Fruit fly (Drosophila melanogaster) whole organism, embryonic: Measurements from ENCODE around the gene Schip1.

Experiments used
- Adf1 ChIP-seq: fragments of 200-800 bp; sonication (Bioruptor generic); IDR thresholded peaks from 2 replicates; pipeline ENCODE4 v1.3.6; 2022; ENCODE audit warnings: missing biosample characterization, missing genetic modification characterization
- Atf3 ChIP-seq: fragments of 200-800 bp; sonication (Bioruptor generic); optimal IDR thresholded peaks from 3 replicates; lab custom pipeline; 2016; ENCODE audit warnings: missing biosample characterization, missing genetic modification characterization
- CG10565 ChIP-seq: fragments of 200-800 bp; sonication (Bioruptor generic); optimal IDR thresholded peaks from 3 replicates; lab custom pipeline; 2016; ENCODE audit warnings: missing biosample characterization, mild to moderate bottlenecking, missing genetic modification characterization
- CG11456 ChIP-seq: fragments of 200-800 bp; sonication (Bioruptor generic); IDR thresholded peaks from 3 replicates; pipeline ENCODE4 v1.3.6; 2022; ENCODE audit warnings: missing biosample characterization, missing genetic modification characterization
- CG12236 ChIP-seq: fragments of 200-800 bp; sonication (Bioruptor generic); optimal IDR thresholded peaks from 2 replicates; lab custom pipeline; 2016; ENCODE audit warnings: missing biosample characterization, missing genetic modification characterization
- CG12299 ChIP-seq: fragments of 200-800 bp; sonication (Bioruptor generic); optimal IDR thresholded peaks from 2 replicates; lab custom pipeline; 2018; ENCODE audit warnings: missing biosample characterization, mild to moderate bottlenecking, missing genetic modification characterization
- CG12744 ChIP-seq: fragments of 200-800 bp; sonication (Bioruptor generic); optimal IDR thresholded peaks from 2 replicates; lab custom pipeline; 2016; ENCODE audit warnings: missing biosample characterization, missing genetic modification characterization
- CG13775 ChIP-seq: fragments of 200-800 bp; sonication (Bioruptor generic); optimal IDR thresholded peaks from 3 replicates; lab custom pipeline; 2017; ENCODE audit warnings: missing biosample characterization, mild to moderate bottlenecking, missing genetic modification characterization
- CG14667 ChIP-seq: fragments of 200-800 bp; sonication (Bioruptor generic); IDR thresholded peaks from 2 replicates; pipeline ENCODE4 v1.3.6; 2022; ENCODE audit warnings: missing biosample characterization, missing genetic modification characterization
- CG15514 ChIP-seq: fragments of 200-800 bp; sonication (Bioruptor generic); optimal IDR thresholded peaks from 3 replicates; lab custom pipeline; 2017; ENCODE audit warnings: missing biosample characterization, missing genetic modification characterization, mild to moderate bottlenecking, moderate library complexity, missing genetic modification reagents
- CG16779 ChIP-seq: fragments of 200-800 bp; sonication (Bioruptor generic); IDR thresholded peaks from 2 replicates; pipeline ENCODE4 v1.3.6; 2022; ENCODE audit warnings: missing biosample characterization, missing genetic modification characterization
- CG17361 ChIP-seq: fragments of 200-800 bp; sonication (Bioruptor generic); IDR thresholded peaks from 3 replicates; pipeline ENCODE4 v1.3.6; 2022; ENCODE audit warnings: missing biosample characterization, missing genetic modification characterization
- CG18262 ChIP-seq: fragments of 200-800 bp; optimal IDR thresholded peaks from 3 replicates; lab custom pipeline; 2019; ENCODE audit warnings: missing biosample characterization, mild to moderate bottlenecking, missing genetic modification characterization, moderate library complexity
- CG30020 ChIP-seq: fragments of 200-800 bp; optimal IDR thresholded peaks from 2 replicates; lab custom pipeline; 2019; ENCODE audit warnings: missing biosample characterization, mild to moderate bottlenecking, missing genetic modification characterization, moderate library complexity
- CG3726 ChIP-seq: fragments of 200-800 bp; sonication (Bioruptor generic); IDR thresholded peaks from 3 replicates; pipeline ENCODE4, ENCODE4 v1.3.6; 2022; ENCODE audit warnings: missing biosample characterization, missing genetic modification characterization
- CG3838 ChIP-seq: fragments of 200-800 bp; sonication (Bioruptor generic); optimal IDR thresholded peaks from 3 replicates; lab custom pipeline; 2016; ENCODE audit warnings: missing biosample characterization, missing genetic modification characterization
- CG5180 ChIP-seq: fragments of 200-800 bp; sonication (Bioruptor generic); optimal IDR thresholded peaks from 3 replicates; lab custom pipeline; 2017; ENCODE audit warnings: missing biosample characterization, missing genetic modification characterization, mild to moderate bottlenecking, moderate library complexity, missing genetic modification reagents
- CG5245 ChIP-seq: fragments of 200-800 bp; sonication (Bioruptor generic); optimal IDR thresholded peaks from 3 replicates; lab custom pipeline; 2016; ENCODE audit warnings: missing biosample characterization, missing genetic modification characterization
- CG6175 ChIP-seq: fragments of 200-800 bp; sonication (Bioruptor generic); IDR thresholded peaks from 3 replicates; pipeline ENCODE4 v1.3.6; 2022; ENCODE audit warnings: missing biosample characterization, missing genetic modification characterization
- CG8359 ChIP-seq: fragments of 200-800 bp; sonication (Bioruptor generic); optimal IDR thresholded peaks from 2 replicates; lab custom pipeline; 2017; ENCODE audit warnings: missing biosample characterization, mild to moderate bottlenecking, missing genetic modification characterization, borderline replicate concordance
- CG8765 ChIP-seq: fragments of 200-800 bp; sonication (Bioruptor generic); IDR thresholded peaks from 2 replicates; pipeline ENCODE4 v1.3.6; 2022; ENCODE audit warnings: missing biosample characterization, missing genetic modification characterization
- CG9437 ChIP-seq: fragments of 200-800 bp; sonication (Bioruptor generic); optimal IDR thresholded peaks from 2 replicates; lab custom pipeline; 2018; ENCODE audit warnings: missing biosample characterization, mild to moderate bottlenecking, missing genetic modification characterization
- Camta ChIP-seq: fragments of 200-800 bp; sonication (Bioruptor generic); optimal IDR thresholded peaks from 2 replicates; lab custom pipeline; 2016; ENCODE audit warnings: missing biosample characterization, missing genetic modification characterization
- Fer3 ChIP-seq: fragments of 200-800 bp; sonication (Bioruptor generic); optimal IDR thresholded peaks from 2 replicates; lab custom pipeline; 2018; ENCODE audit warnings: missing biosample characterization, mild to moderate bottlenecking, missing genetic modification characterization, moderate library complexity
- Gug ChIP-seq: fragments of 200-800 bp; sonication (Bioruptor generic); IDR thresholded peaks from 4 replicates; pipeline ENCODE4 v1.3.6; 2022; ENCODE audit warnings: missing biosample characterization, missing genetic modification characterization
- Hmx ChIP-seq: fragments of 200-800 bp; sonication (Bioruptor generic); optimal IDR thresholded peaks from 2 replicates; lab custom pipeline; 2016; ENCODE audit warnings: missing biosample characterization, missing genetic modification characterization
- Hr3 ChIP-seq: fragments of 200-800 bp; sonication (Bioruptor generic); optimal IDR thresholded peaks from 3 replicates; lab custom pipeline; 2016; ENCODE audit warnings: missing biosample characterization, missing genetic modification characterization
- Nf-YA ChIP-seq: fragments of 200-800 bp; sonication (Bioruptor generic); IDR thresholded peaks from 2 replicates; pipeline ENCODE4 v1.3.6; 2022; ENCODE audit warnings: missing biosample characterization, missing genetic modification characterization
- Optix ChIP-seq: fragments of 200-800 bp; sonication (Bioruptor generic); IDR thresholded peaks from 3 replicates; pipeline ENCODE4 v1.3.6; 2022; ENCODE audit warnings: missing biosample characterization, missing genetic modification characterization
- Poxn ChIP-seq: fragments of 200-800 bp; sonication (Bioruptor generic); IDR thresholded peaks from 2 replicates; pipeline ENCODE4 v1.3.6; 2022; ENCODE audit warnings: missing biosample characterization, missing genetic modification characterization
- ab ChIP-seq: fragments of 200-800 bp; sonication (Bioruptor generic); optimal IDR thresholded peaks from 2 replicates; lab custom pipeline; 2016; ENCODE audit warnings: missing biosample characterization, missing genetic modification characterization
- ac ChIP-seq: fragments of 200-800 bp; sonication (Bioruptor generic); optimal IDR thresholded peaks from 3 replicates; lab custom pipeline; 2017; ENCODE audit warnings: missing biosample characterization, mild to moderate bottlenecking, missing genetic modification characterization
- cg ChIP-seq: fragments of 200-800 bp; sonication (Bioruptor generic); optimal IDR thresholded peaks from 3 replicates; lab custom pipeline; 2019; ENCODE audit warnings: missing biosample characterization, mild to moderate bottlenecking, missing genetic modification characterization, moderate library complexity
- croc ChIP-seq: fragments of 200-800 bp; sonication (Bioruptor generic); conservative IDR thresholded peaks from 3 replicates; pipeline ENCODE4 v1.3.6; 2022; ENCODE audit warnings: missing biosample characterization, missing genetic modification characterization
- disco-r ChIP-seq: fragments of 200-800 bp; sonication (Bioruptor generic); optimal IDR thresholded peaks from 2 replicates; lab custom pipeline; 2016; ENCODE audit warnings: missing biosample characterization, missing genetic modification characterization
- dmrt99B ChIP-seq: fragments of 200-800 bp; sonication (Bioruptor generic); optimal IDR thresholded peaks from 2 replicates; lab custom pipeline; 2018; ENCODE audit warnings: missing biosample characterization, mild to moderate bottlenecking, missing genetic modification characterization, moderate library complexity
- ems ChIP-seq: fragments of 200-800 bp; sonication (Bioruptor generic); optimal IDR thresholded peaks from 3 replicates; lab custom pipeline; 2016; ENCODE audit warnings: missing biosample characterization, missing genetic modification characterization
- fu2 ChIP-seq: fragments of 200-800 bp; sonication (Bioruptor generic); optimal IDR thresholded peaks from 2 replicates; lab custom pipeline; 2016; ENCODE audit warnings: missing biosample characterization, missing genetic modification characterization
- gfzf ChIP-seq: fragments of 200-800 bp; sonication (Bioruptor generic); optimal IDR thresholded peaks from 2 replicates; lab custom pipeline; 2016; ENCODE audit warnings: missing biosample characterization, mild to moderate bottlenecking, missing genetic modification characterization, moderate library complexity
- grau ChIP-seq: fragments of 200-800 bp; optimal IDR thresholded peaks from 3 replicates; lab custom pipeline; 2019; ENCODE audit warnings: missing biosample characterization, mild to moderate bottlenecking, missing genetic modification characterization, moderate library complexity
- nmo ChIP-seq: fragments of 200-800 bp; sonication (Bioruptor generic); optimal IDR thresholded peaks from 2 replicates; lab custom pipeline; 2018; ENCODE audit warnings: missing biosample characterization, mild to moderate bottlenecking, missing genetic modification characterization, moderate library complexity
- prd ChIP-seq, 3 experiments: fragments of >200 bp in 2 of 3; fragments of 200-800 bp in 1 of 3; sonication (Bioruptor generic) in 1 of 3; optimal IDR thresholded peaks in 2 of 3; IDR thresholded peaks in 1 of 3; 2 replicates in 2 of 3; 3 replicates in 1 of 3; pipeline versions ENCODE4 v1.3.6 to Lab custom; 2017 to 2022; ENCODE audit warnings: missing biosample characterization in 1 of 3, missing genetic modification characterization in 1 of 3
- pum ChIP-seq: fragments of 200-800 bp; sonication (Bioruptor generic); optimal IDR thresholded peaks from 2 replicates; lab custom pipeline; 2016; ENCODE audit warnings: missing biosample characterization, missing genetic modification characterization
- run ChIP-seq: fragments of 200-800 bp; sonication (Bioruptor generic); optimal IDR thresholded peaks from 3 replicates; lab custom pipeline; 2018; ENCODE audit warnings: missing biosample characterization, mild to moderate bottlenecking, missing genetic modification characterization
- sna ChIP-seq: fragments of 200-800 bp; sonication (Bioruptor generic); IDR thresholded peaks from 2 replicates; pipeline ENCODE4 v1.3.6; 2022; ENCODE audit warnings: missing biosample characterization, missing genetic modification characterization; ENCODE audit not compliant: partially characterized antibody
- tgo ChIP-seq: fragments of 200-800 bp; sonication (Bioruptor generic); IDR thresholded peaks from 3 replicates; pipeline ENCODE4 v1.3.6; 2022; ENCODE audit warnings: missing biosample characterization, missing genetic modification characterization
- tx ChIP-seq: fragments of 200-800 bp; sonication (Bioruptor generic); optimal IDR thresholded peaks from 2 replicates; lab custom pipeline; 2016; ENCODE audit warnings: missing biosample characterization, missing genetic modification characterization
- unpg ChIP-seq: fragments of 200-800 bp; sonication (Bioruptor generic); optimal IDR thresholded peaks from 3 replicates; lab custom pipeline; 2018; ENCODE audit warnings: missing biosample characterization, mild to moderate bottlenecking, missing genetic modification characterization, moderate library complexity
- wek ChIP-seq: fragments of 200-800 bp; sonication (Bioruptor generic); optimal IDR thresholded peaks from 3 replicates; lab custom pipeline; 2018; ENCODE audit warnings: missing biosample characterization, mild to moderate bottlenecking, missing genetic modification characterization, moderate library complexity

The Schip1 gene

DNA sequence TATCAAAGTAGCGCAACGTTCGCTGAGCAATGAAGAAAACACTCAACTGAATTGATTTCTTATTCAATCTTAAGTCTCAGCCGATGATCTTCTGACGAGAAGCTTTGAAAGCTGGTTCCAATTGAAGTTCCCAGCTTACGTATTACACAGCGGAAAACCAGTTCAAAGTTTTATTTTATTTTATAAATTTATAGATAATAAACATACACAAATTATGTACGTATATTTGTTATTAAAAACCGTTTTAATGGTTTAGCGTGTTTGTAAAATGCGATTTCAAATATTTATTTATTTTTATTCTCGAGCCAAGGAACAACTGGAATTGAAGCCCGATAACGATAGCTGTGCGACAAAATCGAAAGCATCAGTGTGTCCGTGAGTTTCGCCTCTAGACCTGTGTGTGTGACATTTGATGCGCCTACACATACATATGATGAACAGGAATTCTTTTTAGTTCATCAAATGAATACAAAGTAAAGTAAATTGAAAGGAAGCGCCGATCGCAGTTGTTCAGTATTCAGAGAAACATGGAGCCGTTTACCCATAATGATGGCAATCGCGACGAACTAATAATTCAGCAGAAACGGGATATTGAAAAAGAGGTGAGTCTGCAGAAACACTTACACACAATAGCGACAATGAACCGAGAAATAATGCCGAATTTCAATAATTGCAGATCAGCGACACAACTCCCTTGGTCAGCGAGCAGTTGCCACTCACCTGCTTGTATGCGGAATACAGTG, 24.2 kb downstream of the Schip1 start, which contains the start of the genes CG5390 and CG4968 (continued):
- TF ChIP-seq Hr3, result peak; percentile 52
- TF ChIP-seq disco-r (GFP tag; lab: Kevin White, UChicago), result peak; percentile 10
- no peak for TF ChIP-seq fu2
- TF ChIP-seq CG9437, result peak; percentile 98
- no peak for TF ChIP-seq CG16779 (GFP tag; lab: Robert Waterston, UW)
- peak; percentile 97 for TF ChIP-seq CG15514 (GFP tag; lab: Kevin White, UChicago)
- peak; percentile 88 for TF ChIP-seq cg (GFP tag; lab: Kevin White, UChicago)
- peak; percentile 77 for TF ChIP-seq Fer3
- TF ChIP-seq CG10565 (GFP tag; lab: Kevin White, UChicago), result no peak
- TF ChIP-seq sna (GFP tag; lab: Robert Waterston, UW), result no peak
- TF ChIP-seq tgo, result peak; percentile 45; the same call in 1 of the 3 replicates
- no peak for TF ChIP-seq CG5180 (GFP tag; lab: Kevin White, UChicago)
- TF ChIP-seq CG6175 (GFP tag; lab: Robert Waterston, UW), result no peak
- TF ChIP-seq CG8359 (GFP tag; lab: Kevin White, UChicago), result no peak
- no peak for TF ChIP-seq dmrt99B (tag; lab: Kevin White, UChicago)
- TF ChIP-seq Gug (GFP tag; lab: Robert Waterston, UW), result no peak
- TF ChIP-seq ab (GFP tag; lab: Kevin White, UChicago), result no peak
- no peak for TF ChIP-seq tx
- TF ChIP-seq Camta (GFP tag; lab: Kevin White, UChicago), result no peak
- TF ChIP-seq wek (GFP tag; lab: Kevin White, UChicago), result no peak
- no peak for TF ChIP-seq Optix
- peak; percentile 69 for TF ChIP-seq CG18262 (tag; lab: Kevin White, UChicago)
- TF ChIP-seq run (tag; lab: Kevin White, UChicago), result no peak
- TF ChIP-seq Adf1, result peak; percentile 48
- TF ChIP-seq CG3838 (GFP tag; lab: Kevin White, UChicago), result no peak
- TF ChIP-seq prd (optimal IDR thresholded peaks at IDR 0.05; lab: Kevin White, UChicago), result no peak
- TF ChIP-seq prd (GFP tag; IDR thresholded peaks at IDR 0.05; lab: Robert Waterston, UW), result no peak
- TF ChIP-seq CG13775, result peak; percentile 55
- no peak for TF ChIP-seq CG5245 (GFP tag; lab: Kevin White, UChicago)
- no peak for TF ChIP-seq Poxn (GFP tag; lab: Robert Waterston, UW)
- TF ChIP-seq gfzf (GFP tag; lab: Kevin White, UChicago), result peak; percentile 33
- peak; percentile 94 for TF ChIP-seq CG30020 (tag; lab: Kevin White, UChicago)
- peak; percentile 3 for TF ChIP-seq ems
- no peak for TF ChIP-seq CG12744 (GFP tag; lab: Kevin White, UChicago)
- 0 out of 2 replicates have a peak, but pooled peaks have one; percentile 14 for TF ChIP-seq CG14667
- TF ChIP-seq CG12299, result peak; percentile 73
- TF ChIP-seq CG3726 (GFP tag; lab: Robert Waterston, UW), result no peak
- peak; percentile 66 for TF ChIP-seq nmo (GFP tag; lab: Kevin White, UChicago)
- no peak for TF ChIP-seq pum (GFP tag; lab: Kevin White, UChicago)
- TF ChIP-seq Nf-YA (GFP tag; lab: Robert Waterston, UW), result peak; percentile 47; the same call in 1 of the 2 replicates
- peak; percentile 62; the same call in 2 of the 3 replicates for TF ChIP-seq CG17361 (GFP tag; lab: Robert Waterston, UW)
- no peak for TF ChIP-seq CG8765 (GFP tag; lab: Robert Waterston, UW)
- no peak for TF ChIP-seq Hmx (GFP tag; lab: Kevin White, UChicago)
- peak; percentile 81 for TF ChIP-seq unpg (GFP tag; lab: Kevin White, UChicago)
- peak; percentile 78 for TF ChIP-seq grau (tag; lab: Kevin White, UChicago)
- TF ChIP-seq croc (GFP tag; lab: Robert Waterston, UW), result no peak
- TF ChIP-seq CG11456, result peak; percentile 16; the same call in 1 of the 3 replicates
- no peak for TF ChIP-seq CG12236 (GFP tag; lab: Kevin White, UChicago)
- no peak for TF ChIP-seq ac (GFP tag; lab: Kevin White, UChicago)
- no peak for TF ChIP-seq Atf3
